Fruit fly (Drosophila melanogaster) whole organism, embryonic: ENCODE data around the gene CG13631.
A peak's percentile ranks its signal among the peaks of the same experiment; 100 is the strongest.

ENCODE experiments used
- CG10147 ChIP-seq: fragments of 200-800 bp; sonication (Bioruptor generic); optimal IDR thresholded peaks from 2 replicates; lab custom pipeline; 2019; ENCODE audit warnings: missing biosample characterization, mild to moderate bottlenecking, missing genetic modification characterization, moderate library complexity
- CG10267 ChIP-seq: fragments of 200-800 bp; sonication (Bioruptor generic); optimal IDR thresholded peaks from 2 replicates; lab custom pipeline; 2018; ENCODE audit warnings: missing biosample characterization, mild to moderate bottlenecking, missing genetic modification characterization, moderate library complexity
- CG10959 ChIP-seq: fragments of 200-800 bp; sonication (Bioruptor generic); IDR thresholded peaks from 2 replicates; pipeline ENCODE4 v1.3.6; 2022; ENCODE audit warnings: missing biosample characterization, missing genetic modification characterization
- CG12391 ChIP-seq: fragments of 200-800 bp; sonication (Bioruptor generic); optimal IDR thresholded peaks from 3 replicates; lab custom pipeline; 2018; ENCODE audit warnings: missing biosample characterization, mild to moderate bottlenecking, missing genetic modification characterization, moderate library complexity
- CG15073 ChIP-seq: fragments of 200-800 bp; sonication (Bioruptor generic); optimal IDR thresholded peaks from 2 replicates; lab custom pipeline; 2016; ENCODE audit warnings: missing biosample characterization, missing genetic modification characterization
- CG15601 ChIP-seq: fragments of 200-800 bp; sonication (Bioruptor generic); optimal IDR thresholded peaks from 3 replicates; lab custom pipeline; 2019; ENCODE audit warnings: missing biosample characterization, mild to moderate bottlenecking, missing genetic modification characterization, moderate library complexity
- CG1647 ChIP-seq: fragments of 200-800 bp; sonication (Bioruptor generic); optimal IDR thresholded peaks from 3 replicates; lab custom pipeline; 2016; ENCODE audit warnings: missing biosample characterization, missing genetic modification characterization
- CG17802 ChIP-seq: fragments of 200-800 bp; sonication (Bioruptor generic); optimal IDR thresholded peaks from 2 replicates; lab custom pipeline; 2018; ENCODE audit warnings: missing biosample characterization, mild to moderate bottlenecking, missing genetic modification characterization, moderate library complexity
- CG17829 ChIP-seq: fragments of 200-800 bp; optimal IDR thresholded peaks from 2 replicates; lab custom pipeline; 2019; ENCODE audit warnings: missing biosample characterization, mild to moderate bottlenecking, missing genetic modification characterization, moderate library complexity
- CG18599 ChIP-seq: fragments of 200-800 bp; sonication (Bioruptor generic); optimal IDR thresholded peaks from 3 replicates; lab custom pipeline; 2017; ENCODE audit warnings: missing biosample characterization, missing genetic modification characterization, mild to moderate bottlenecking, moderate library complexity, missing genetic modification reagents
- CG33213 ChIP-seq: fragments of 200-800 bp; sonication (Bioruptor generic); optimal IDR thresholded peaks from 3 replicates; lab custom pipeline; 2016; ENCODE audit warnings: missing biosample characterization, missing genetic modification characterization
- CG4282 ChIP-seq: fragments of 200-800 bp; sonication (Bioruptor generic); optimal IDR thresholded peaks from 2 replicates; lab custom pipeline; 2016; ENCODE audit warnings: missing biosample characterization, missing genetic modification characterization
- CG4730 ChIP-seq: fragments of 200-800 bp; sonication (Bioruptor generic); IDR thresholded peaks from 2 replicates; pipeline ENCODE4 v1.3.6; 2022; ENCODE audit warnings: missing biosample characterization, missing genetic modification characterization
- CG4820 ChIP-seq: fragments of 200-800 bp; sonication (Bioruptor generic); optimal IDR thresholded peaks from 3 replicates; lab custom pipeline; 2016; ENCODE audit warnings: missing biosample characterization, missing genetic modification characterization
- CG9797 ChIP-seq: fragments of 200-800 bp; sonication (Bioruptor generic); optimal IDR thresholded peaks from 3 replicates; lab custom pipeline; 2018; ENCODE audit warnings: missing biosample characterization, mild to moderate bottlenecking, missing genetic modification characterization
- D19A ChIP-seq: fragments of 200-800 bp; optimal IDR thresholded peaks from 3 replicates; lab custom pipeline; 2019; ENCODE audit warnings: missing biosample characterization, mild to moderate bottlenecking, missing genetic modification characterization, moderate library complexity
- Drgx ChIP-seq: fragments of 200-800 bp; sonication (Bioruptor generic); IDR thresholded peaks from 2 replicates; pipeline ENCODE4 v1.3.6; 2022; ENCODE audit warnings: missing biosample characterization, missing genetic modification characterization
- Hr51 ChIP-seq, 2 experiments: fragments of 200-800 bp; sonication (Bioruptor generic); optimal IDR thresholded peaks; 2 replicates in 1 of 2; 3 replicates in 1 of 2; lab custom pipeline; 2016 to 2018; ENCODE audit warnings: missing biosample characterization in 2 of 2, missing genetic modification characterization in 2 of 2, mild to moderate bottlenecking in 1 of 2, moderate library complexity in 1 of 2
- Kr ChIP-seq: fragments of 200-800 bp; sonication (Bioruptor generic); optimal IDR thresholded peaks from 2 replicates; lab custom pipeline; 2017; ENCODE audit warnings: missing biosample characterization, mild to moderate bottlenecking, missing genetic modification characterization
- Lpt ChIP-seq: fragments of >200 bp; optimal IDR thresholded peaks from 2 replicates; lab custom pipeline; 2018; ENCODE audit warnings: missing biosample characterization, missing genetic modification characterization
- MBD-R2 ChIP-seq: fragments of 200-800 bp; sonication (Bioruptor generic); IDR thresholded peaks from 2 replicates; pipeline ENCODE4 v1.3.6; 2022; ENCODE audit warnings: missing biosample characterization, missing genetic modification characterization
- Mad ChIP-seq: fragments of 200-800 bp; sonication (Bioruptor generic); optimal IDR thresholded peaks from 2 replicates; lab custom pipeline; 2016; ENCODE audit warnings: missing biosample characterization, missing genetic modification characterization
- NC2α ChIP-seq: fragments of 200-800 bp; sonication (Bioruptor generic); optimal IDR thresholded peaks from 2 replicates; lab custom pipeline; 2016; ENCODE audit warnings: missing biosample characterization, missing genetic modification characterization
- Nf-YC ChIP-seq: fragments of 200-800 bp; optimal IDR thresholded peaks from 3 replicates; lab custom pipeline; 2019; ENCODE audit warnings: missing biosample characterization, mild to moderate bottlenecking, missing genetic modification characterization, moderate library complexity
- Rfx ChIP-seq: fragments of 200-800 bp; sonication (Bioruptor generic); IDR thresholded peaks from 2 replicates; pipeline ENCODE4 v1.3.6; 2022; ENCODE audit warnings: missing biosample characterization, missing genetic modification characterization
- ab ChIP-seq: fragments of 200-800 bp; sonication (Bioruptor generic); optimal IDR thresholded peaks from 2 replicates; lab custom pipeline; 2016; ENCODE audit warnings: missing biosample characterization, missing genetic modification characterization
- abd-A ChIP-seq: fragments of 200-800 bp; sonication (Bioruptor generic); optimal IDR thresholded peaks from 3 replicates; lab custom pipeline; 2019; ENCODE audit warnings: missing biosample characterization, mild to moderate bottlenecking, missing genetic modification characterization, moderate library complexity
- amos ChIP-seq: fragments of 200-800 bp; sonication (Bioruptor generic); IDR thresholded peaks from 2 replicates; pipeline ENCODE4 v1.3.6; 2022; ENCODE audit warnings: missing biosample characterization, missing genetic modification characterization; ENCODE audit not compliant: partially characterized antibody
- aop ChIP-seq: fragments of 200-800 bp; sonication (Bioruptor generic); IDR thresholded peaks from 2 replicates; pipeline ENCODE4 v1.3.6; 2022; ENCODE audit warnings: missing biosample characterization, missing genetic modification characterization
- az2 ChIP-seq: fragments of 200-800 bp; sonication (Bioruptor generic); optimal IDR thresholded peaks from 3 replicates; lab custom pipeline; 2016; ENCODE audit warnings: missing biosample characterization, missing genetic modification characterization
- bab2 ChIP-seq: fragments of 200-800 bp; sonication (Bioruptor generic); optimal IDR thresholded peaks from 2 replicates; lab custom pipeline; 2016; ENCODE audit warnings: missing biosample characterization, missing genetic modification characterization
- bbx ChIP-seq: fragments of 200-800 bp; sonication (Bioruptor generic); IDR thresholded peaks from 2 replicates; pipeline ENCODE4 v1.3.6; 2022; ENCODE audit warnings: missing biosample characterization, missing genetic modification characterization; ENCODE audit not compliant: partially characterized antibody
- cas ChIP-seq: fragments of 200-800 bp; sonication (Bioruptor generic); IDR thresholded peaks from 2 replicates; pipeline ENCODE4 v1.3.6; 2022; ENCODE audit warnings: missing biosample characterization, missing genetic modification characterization
- cg ChIP-seq: fragments of 200-800 bp; sonication (Bioruptor generic); optimal IDR thresholded peaks from 3 replicates; lab custom pipeline; 2019; ENCODE audit warnings: missing biosample characterization, mild to moderate bottlenecking, missing genetic modification characterization, moderate library complexity
- cwo ChIP-seq: fragments of 200-800 bp; sonication (Bioruptor generic); optimal IDR thresholded peaks from 3 replicates; lab custom pipeline; 2017; ENCODE audit warnings: missing biosample characterization, missing genetic modification characterization, mild to moderate bottlenecking, moderate library complexity, missing genetic modification reagents
- dan ChIP-seq: fragments of 200-800 bp; sonication (Bioruptor generic); IDR thresholded peaks from 2 replicates; pipeline ENCODE4 v1.3.6; 2022; ENCODE audit warnings: missing biosample characterization, missing genetic modification characterization
- disco-r ChIP-seq: fragments of 200-800 bp; sonication (Bioruptor generic); optimal IDR thresholded peaks from 2 replicates; lab custom pipeline; 2016; ENCODE audit warnings: missing biosample characterization, missing genetic modification characterization
- dmrt11E ChIP-seq: fragments of 200-800 bp; sonication (Bioruptor generic); optimal IDR thresholded peaks from 3 replicates; lab custom pipeline; 2018; ENCODE audit warnings: missing biosample characterization, mild to moderate bottlenecking, missing genetic modification characterization, moderate library complexity
- gfzf ChIP-seq: fragments of 200-800 bp; sonication (Bioruptor generic); optimal IDR thresholded peaks from 2 replicates; lab custom pipeline; 2016; ENCODE audit warnings: missing biosample characterization, mild to moderate bottlenecking, missing genetic modification characterization, moderate library complexity
- grau ChIP-seq: fragments of 200-800 bp; optimal IDR thresholded peaks from 3 replicates; lab custom pipeline; 2019; ENCODE audit warnings: missing biosample characterization, mild to moderate bottlenecking, missing genetic modification characterization, moderate library complexity
- hbn ChIP-seq: fragments of 200-800 bp; sonication (Bioruptor generic); IDR thresholded peaks from 2 replicates; pipeline ENCODE4 v1.3.6; 2022; ENCODE audit warnings: missing biosample characterization, missing genetic modification characterization; ENCODE audit not compliant: partially characterized antibody
- jing ChIP-seq: fragments of 200-800 bp; sonication (Bioruptor generic); optimal IDR thresholded peaks from 2 replicates; lab custom pipeline; 2018; ENCODE audit warnings: missing biosample characterization, mild to moderate bottlenecking, missing genetic modification characterization
- knrl ChIP-seq: fragments of 200-800 bp; sonication (Bioruptor generic); IDR thresholded peaks from 3 replicates; pipeline ENCODE4 v1.3.6; 2022; ENCODE audit warnings: missing biosample characterization, missing genetic modification characterization; ENCODE audit not compliant: partially characterized antibody
- lmd ChIP-seq: fragments of 200-800 bp; sonication (Bioruptor generic); IDR thresholded peaks from 2 replicates; pipeline ENCODE4 v1.3.6; 2022; ENCODE audit warnings: missing biosample characterization, missing genetic modification characterization
- pzg ChIP-seq: fragments of 200-800 bp; sonication (Bioruptor generic); optimal IDR thresholded peaks from 3 replicates; lab custom pipeline; 2018; ENCODE audit warnings: missing biosample characterization, mild to moderate bottlenecking, missing genetic modification characterization, moderate library complexity
- seq ChIP-seq: fragments of 200-800 bp; sonication (Bioruptor generic); IDR thresholded peaks from 2 replicates; pipeline ENCODE4 v1.3.6; 2022; ENCODE audit warnings: missing biosample characterization, missing genetic modification characterization
- sug ChIP-seq: fragments of 200-800 bp; optimal IDR thresholded peaks from 2 replicates; lab custom pipeline; 2019; ENCODE audit warnings: missing biosample characterization, mild to moderate bottlenecking, missing genetic modification characterization, moderate library complexity
- wdn ChIP-seq: fragments of 200-800 bp; sonication (Bioruptor generic); IDR thresholded peaks from 2 replicates; pipeline ENCODE4 v1.3.6; 2022; ENCODE audit warnings: missing biosample characterization, missing genetic modification characterization
- zen2 ChIP-seq: fragments of 200-800 bp; sonication (Bioruptor generic); IDR thresholded peaks from 3 replicates; pipeline ENCODE4 v1.3.6; 2022; ENCODE audit warnings: missing biosample characterization, missing genetic modification characterization; ENCODE audit not compliant: partially characterized antibody
- zfh1 ChIP-seq: fragments of 200-800 bp; sonication (Bioruptor generic); IDR thresholded peaks from 3 replicates; pipeline ENCODE4 v1.3.6; 2022; ENCODE audit warnings: missing biosample characterization, missing genetic modification characterization

The CG13631 gene

DNA sequence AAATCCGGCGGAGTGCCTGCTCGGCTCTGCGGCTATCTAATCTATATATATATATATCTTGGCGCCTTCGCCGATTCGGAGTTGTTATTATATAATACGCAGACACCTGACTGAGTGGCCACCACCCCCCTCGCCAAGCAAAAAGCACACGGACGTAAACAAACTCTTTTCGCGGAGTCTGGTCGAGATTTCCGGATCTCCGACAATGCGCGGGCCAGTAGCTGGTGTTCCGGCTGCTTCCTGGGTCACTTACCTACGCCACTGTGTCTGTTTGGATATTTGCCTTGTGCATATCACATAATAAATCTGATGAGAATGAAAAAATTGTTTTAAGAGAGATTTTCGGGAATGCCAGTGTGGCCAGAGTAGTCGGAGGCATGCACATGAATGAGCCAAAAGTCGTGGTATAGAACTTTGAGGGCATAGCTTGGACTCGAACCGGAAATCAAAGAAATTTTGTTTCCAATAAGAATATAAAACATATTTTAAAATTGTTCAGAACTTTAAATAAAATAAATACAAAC is 18.0 kb downstream of the CG13631 start, which contains the start of gene CG5805 (continued):
- TF ChIP-seq CG12391 = peak; percentile 86
- peak; percentile 56 for TF ChIP-seq cwo (GFP tag; lab: Kevin White, UChicago)
- TF ChIP-seq D19A (tag; lab: Kevin White, UChicago) = no peak
- peak; percentile 56; the same call in 1 of the 2 replicates for TF ChIP-seq seq (GFP tag; lab: Robert Waterston, UW)
- TF ChIP-seq bbx (GFP tag; lab: Robert Waterston, UW) = no peak
- TF ChIP-seq Hr51 (GFP tag; optimal IDR thresholded peaks at IDR 0.05; lab: Kevin White, UChicago) = peak; percentile 75 to 83
- TF ChIP-seq sug (tag; lab: Kevin White, UChicago) = peak; percentile 83
- peak; percentile 73 for TF ChIP-seq CG4820
- peak; percentile 66 for TF ChIP-seq CG1647
- peak; percentile 87 for TF ChIP-seq gfzf (GFP tag; lab: Kevin White, UChicago)
- peak; percentile 81 for TF ChIP-seq wdn (GFP tag; lab: Robert Waterston, UW)
- no peak for TF ChIP-seq Kr
- peak; percentile 94 for TF ChIP-seq Rfx (GFP tag; lab: Robert Waterston, UW)
- peak; percentile 74 for TF ChIP-seq grau (tag; lab: Kevin White, UChicago)
- TF ChIP-seq knrl (GFP tag; lab: Robert Waterston, UW) = no peak; the same call in 2 of the 3 replicates
- peak; percentile 69 for TF ChIP-seq az2 (GFP tag; lab: Kevin White, UChicago)
- TF ChIP-seq CG17802 = peak; percentile 82
- no peak for TF ChIP-seq ab (GFP tag; lab: Kevin White, UChicago)
- TF ChIP-seq CG9797 (GFP tag; lab: Kevin White, UChicago) = peak; percentile 72
- TF ChIP-seq Mad (GFP tag; lab: Kevin White, UChicago) = peak; percentile 78
- TF ChIP-seq MBD-R2 (GFP tag; lab: Robert Waterston, UW) = peak; percentile 75
- TF ChIP-seq CG10147 (GFP tag; lab: Kevin White, UChicago) = peak; percentile 80
- peak; percentile 63 for TF ChIP-seq lmd (GFP tag; lab: Robert Waterston, UW)
- peak; percentile 84 for TF ChIP-seq CG18599 (GFP tag; lab: Kevin White, UChicago)
- TF ChIP-seq amos (GFP tag; lab: Robert Waterston, UW) = no peak; the same call in 1 of the 2 replicates
- TF ChIP-seq CG33213 (GFP tag; lab: Kevin White, UChicago) = peak; percentile 90
- peak; percentile 85 for TF ChIP-seq zfh1 (GFP tag; lab: Robert Waterston, UW)
- no peak for TF ChIP-seq Lpt
- no peak for TF ChIP-seq CG15073 (GFP tag; lab: Kevin White, UChicago)
- peak; percentile 80 for TF ChIP-seq CG15601
- TF ChIP-seq aop (GFP tag; lab: Robert Waterston, UW) = no peak
- TF ChIP-seq CG10267 (tag; lab: Kevin White, UChicago) = peak; percentile 67
- peak; percentile 46 for TF ChIP-seq bab2 (GFP tag; lab: Kevin White, UChicago)
- TF ChIP-seq CG10959 (GFP tag; lab: Robert Waterston, UW) = peak; percentile 53
- TF ChIP-seq abd-A = no peak
- TF ChIP-seq dan = no peak
- TF ChIP-seq cas (GFP tag; lab: Robert Waterston, UW) = peak; percentile 56; the same call in 1 of the 2 replicates
- no peak for TF ChIP-seq zen2 (GFP tag; lab: Robert Waterston, UW)
- TF ChIP-seq dmrt11E (tag; lab: Kevin White, UChicago) = peak; percentile 72
- TF ChIP-seq Nf-YC (tag; lab: Kevin White, UChicago) = no peak
- peak; percentile 50; the same call in 1 of the 2 replicates for TF ChIP-seq CG4730
- TF ChIP-seq pzg (GFP tag; lab: Kevin White, UChicago) = peak; percentile 76
- TF ChIP-seq disco-r = peak; percentile 69
- TF ChIP-seq jing (GFP tag; lab: Kevin White, UChicago) = peak; percentile 63
- peak; percentile 65 for TF ChIP-seq CG17829
- no peak for TF ChIP-seq hbn (GFP tag; lab: Robert Waterston, UW)
- TF ChIP-seq CG4282 (GFP tag; lab: Kevin White, UChicago) = no peak
- peak; percentile 11; the same call in 1 of the 2 replicates for TF ChIP-seq Drgx (GFP tag; lab: Robert Waterston, UW)
- peak; percentile 46 for TF ChIP-seq NC2α (GFP tag; lab: Kevin White, UChicago)
- no peak for TF ChIP-seq cg (GFP tag; lab: Kevin White, UChicago)
